Worm (Caenorhabditis elegans): Measurements from ENCODE around the gene egl-1.

The egl-1 gene

ce11 chrV:14414032-14414431, 18.1 kb downstream of the egl-1 start:
- TF ChIP-seq jun-1 (tag; optimal IDR thresholded peaks at IDR 0.05) (peak; percentile 58), pqm-1 (tag; optimal IDR thresholded peaks at IDR 0.05) (peak; percentile 86), elt-2 (tag; optimal IDR thresholded peaks at IDR 0.05) (peak; percentile 71), skn-1 (tag; optimal IDR thresholded peaks at IDR 0.05) (peak; percentile 10), fkh-10 (GFP tag; optimal IDR thresholded peaks at IDR 0.05) (no peak), egl-27 (tag; optimal IDR thresholded peaks at IDR 0.05) (no peak), tbx-2 (tag; optimal IDR thresholded peaks at IDR 0.05) (no peak), ceh-16 (tag; optimal IDR thresholded peaks at IDR 0.05) (no peak)

- TF ChIP-seq nhr-43 (tag; optimal IDR thresholded peaks at IDR 0.05; ENCODE audit: poor library complexity, severe bottlenecking), result no peak
- no peak for TF ChIP-seq nhr-76 (tag; optimal IDR thresholded peaks at IDR 0.05)
- no peak for TF ChIP-seq unc-62 (GFP tag; optimal IDR thresholded peaks at IDR 0.05)
- no peak for TF ChIP-seq lsy-12 (tag; optimal IDR thresholded peaks at IDR 0.05)
- peak; percentile 65 for TF ChIP-seq ama-1 (optimal IDR thresholded peaks at IDR 0.05)
- TF ChIP-seq tbx-2 (tag; optimal IDR thresholded peaks at IDR 0.05), result no peak
- no peak for TF ChIP-seq ceh-82 (tag; optimal IDR thresholded peaks at IDR 0.05)
Measured at ce11 chrV:14411989-14412388, 20.2 kb downstream of the egl-1 start.

ce11 chrV:14409905-14410304, 22.3 kb downstream of the egl-1 start:
- TF ChIP-seq snpc-4 (tag; optimal IDR thresholded peaks at IDR 0.05) (peak; percentile 91), pqm-1 (tag; optimal IDR thresholded peaks at IDR 0.05) (no peak)

ce11 chrV:14408774-14409173, 23.4 kb downstream of the egl-1 start, which contains the start of gene gnrr-2:
TSS of gene gnrr-2 (plus strand) at chrV:14409074.
- TF ChIP-seq ceh-82 (tag; optimal IDR thresholded peaks at IDR 0.05) (no peak), elt-1 (tag; optimal IDR thresholded peaks at IDR 0.05) (no peak), snpc-4 (tag; optimal IDR thresholded peaks at IDR 0.05) (no peak), ztf-11 (tag; optimal IDR thresholded peaks at IDR 0.05) (no peak), fkh-2 (tag; optimal IDR thresholded peaks at IDR 0.05) (no peak), egl-27 (tag; optimal IDR thresholded peaks at IDR 0.05) (no peak), nfya-1 (tag; optimal IDR thresholded peaks at IDR 0.05; ENCODE audit: insufficient read depth) (no peak), ZK546.5 (tag; optimal IDR thresholded peaks at IDR 0.05) (no peak), egl-5 (tag; optimal IDR thresholded peaks at IDR 0.05) (no peak), ceh-16 (tag; optimal IDR thresholded peaks at IDR 0.05) (no peak), lin-15B (tag; optimal IDR thresholded peaks at IDR 0.05) (no peak), nhr-237 (tag; optimal IDR thresholded peaks at IDR 0.05) (no peak), nhr-11 (tag; optimal IDR thresholded peaks at IDR 0.05) (no peak), nhr-25 (tag; optimal IDR thresholded peaks at IDR 0.05) (no peak), mdl-1 (tag; optimal IDR thresholded peaks at IDR 0.05) (no peak), lin-39 (tag; optimal IDR thresholded peaks at IDR 0.05) (no peak), nhr-23 (tag; optimal IDR thresholded peaks at IDR 0.05) (no peak), fkh-10 (GFP tag; optimal IDR thresholded peaks at IDR 0.05) (no peak), R02D3.7 (tag; optimal IDR thresholded peaks at IDR 0.05) (no peak)

- no peak for TF ChIP-seq ZK546.5 (tag; optimal IDR thresholded peaks at IDR 0.05)
- no peak for TF ChIP-seq ceh-28 (tag; optimal IDR thresholded peaks at IDR 0.05)
- no peak for TF ChIP-seq lin-15B (tag; optimal IDR thresholded peaks at IDR 0.05)
- TF ChIP-seq ceh-82 (tag; optimal IDR thresholded peaks at IDR 0.05), result no peak
- TF ChIP-seq ztf-11 (tag; optimal IDR thresholded peaks at IDR 0.05), result no peak
- TF ChIP-seq ceh-9 (tag; optimal IDR thresholded peaks at IDR 0.05), result no peak
- TF ChIP-seq elt-1 (tag; optimal IDR thresholded peaks at IDR 0.05), result no peak
- TF ChIP-seq eor-1 (tag; optimal IDR thresholded peaks at IDR 0.05), result no peak
- no peak for TF ChIP-seq nhr-11 (tag; optimal IDR thresholded peaks at IDR 0.05)
- no peak for TF ChIP-seq sea-2 (GFP tag; optimal IDR thresholded peaks at IDR 0.05)
Measured at ce11 chrV:14405647-14406046, 26.5 kb downstream of the egl-1 start.

- TF ChIP-seq eor-1 (tag; optimal IDR thresholded peaks at IDR 0.05) (no peak), nhr-43 (tag; optimal IDR thresholded peaks at IDR 0.05; ENCODE audit: poor library complexity, severe bottlenecking) (no peak), snpc-4 (tag; optimal IDR thresholded peaks at IDR 0.05) (no peak), mml-1 (tag; optimal IDR thresholded peaks at IDR 0.05) (no peak), unc-62 (GFP tag; optimal IDR thresholded peaks at IDR 0.05) (no peak), ceh-16 (tag; optimal IDR thresholded peaks at IDR 0.05) (no peak), fos-1 (tag; optimal IDR thresholded peaks at IDR 0.05) (no peak), ztf-4 (tag; optimal IDR thresholded peaks at IDR 0.05) (no peak), pha-4 (tag; optimal IDR thresholded peaks at IDR 0.05) (no peak), jun-1 (tag; optimal IDR thresholded peaks at IDR 0.05) (no peak)
Measured at ce11 chrV:14396123-14396669, 36.0 kb downstream of the egl-1 start.
